Worm (Caenorhabditis elegans) whole organism, young adult: Measurements from ENCODE around the gene sra-28.
A peak's percentile ranks its signal among the peaks of the same experiment; 100 is the strongest.

Source experiments
- B0035.1 ChIP-seq: sonication (generic microtip); optimal IDR thresholded peaks from 2 replicates; lab custom pipeline; 2016; ENCODE audit warnings: missing genetic modification characterization, mild to moderate bottlenecking, missing compliant biosample characterization, missing genotype, missing genetic modification reagents
- B0261.1 ChIP-seq: sonication (generic microtip); optimal IDR thresholded peaks from 2 replicates; lab custom pipeline; 2016; ENCODE audit warnings: mild to moderate bottlenecking, missing genetic modification characterization, moderate library complexity, missing compliant biosample characterization
- B0336.3 ChIP-seq: fragments of 200-800 bp; sonication (Bioruptor generic); IDR thresholded peaks from 2 replicates; pipeline ENCODE4 v1.3.6; 2022; ENCODE audit warnings: missing genetic modification characterization, missing compliant biosample characterization
- F33H1.4 ChIP-seq: fragments of 200-800 bp; sonication (Bioruptor generic); IDR thresholded peaks from 2 replicates; pipeline ENCODE4 v1.3.6; 2022; ENCODE audit warnings: missing genetic modification reagents, missing genetic modification characterization, missing compliant biosample characterization
- F39B2.1 ChIP-seq: fragments of 200-800 bp; sonication (Bioruptor generic); IDR thresholded peaks from 2 replicates; pipeline ENCODE4 v1.3.6; 2022; ENCODE audit warnings: missing genetic modification reagents, missing genetic modification characterization, missing compliant biosample characterization
- F52B5.7 ChIP-seq: sonication (generic microtip); optimal IDR thresholded peaks from 2 replicates; lab custom pipeline; 2016; ENCODE audit warnings: mild to moderate bottlenecking, missing genetic modification characterization, missing compliant biosample characterization
- F57A8.1 ChIP-seq: fragments of 200-800 bp; sonication (Bioruptor generic); optimal IDR thresholded peaks from 2 replicates; lab custom pipeline; 2018; ENCODE audit warnings: mild to moderate bottlenecking, missing genetic modification characterization, moderate library complexity, missing compliant biosample characterization
- F57C9.4 ChIP-seq: sonication (generic microtip); optimal IDR thresholded peaks from 2 replicates; lab custom pipeline; 2017; ENCODE audit warnings: mild to moderate bottlenecking, missing genetic modification characterization, missing compliant biosample characterization
- T26A5.8 ChIP-seq: sonication (generic microtip); optimal IDR thresholded peaks from 2 replicates; lab custom pipeline; 2016; ENCODE audit warnings: missing genetic modification characterization, missing compliant biosample characterization
- Y67H2A.10 ChIP-seq: fragments of 200-800 bp; sonication (Bioruptor generic); conservative IDR thresholded peaks from 2 replicates; pipeline ENCODE4 v1.3.6; 2022; ENCODE audit warnings: missing genetic modification reagents, missing genetic modification characterization, missing compliant biosample characterization
- Y79H2A.3 ChIP-seq: fragments of 200-800 bp; sonication (Bioruptor generic); conservative IDR thresholded peaks from 2 replicates; pipeline ENCODE4 v1.3.6; 2022; ENCODE audit warnings: missing genetic modification reagents, missing genetic modification characterization, missing compliant biosample characterization
- aptf-2 ChIP-seq: fragments of 200-800 bp; sonication (Bioruptor generic); conservative IDR thresholded peaks from 2 replicates; pipeline ENCODE4 v1.3.6; 2022; ENCODE audit warnings: missing genetic modification reagents, missing genetic modification characterization, missing compliant biosample characterization
- aptf-3 ChIP-seq: fragments of 200-800 bp; sonication (Bioruptor generic); IDR thresholded peaks from 2 replicates; pipeline ENCODE4 v1.3.6; 2022; ENCODE audit warnings: missing genetic modification characterization, missing compliant biosample characterization
- atf-7 ChIP-seq: sonication (generic microtip); optimal IDR thresholded peaks from 2 replicates; lab custom pipeline; 2017; ENCODE audit warnings: mild to moderate bottlenecking, missing genetic modification characterization, missing compliant biosample characterization
- athp-1 ChIP-seq: sonication (generic microtip); optimal IDR thresholded peaks from 2 replicates; lab custom pipeline; 2017; ENCODE audit warnings: mild to moderate bottlenecking, missing genetic modification characterization, missing compliant biosample characterization
- attf-3 ChIP-seq: fragments of 200-800 bp; sonication (Bioruptor generic); conservative IDR thresholded peaks from 2 replicates; pipeline ENCODE4 v1.3.6; 2022; ENCODE audit warnings: missing genetic modification reagents, missing genetic modification characterization, missing compliant biosample characterization
- bed-2 ChIP-seq: fragments of 200-800 bp; sonication (Bioruptor generic); IDR thresholded peaks from 2 replicates; pipeline ENCODE4 v1.3.6; 2022; ENCODE audit warnings: missing genetic modification reagents, missing genetic modification characterization, missing compliant biosample characterization
- cebp-1 ChIP-seq, 2 experiments: fragments of 200-800 bp in 1 of 2; sonication (Bioruptor generic) in 1 of 2; sonication (generic microtip) in 1 of 2; IDR thresholded peaks in 1 of 2; optimal IDR thresholded peaks in 1 of 2; 2 replicates each; pipeline versions ENCODE4 v1.3.6 to Lab custom; 2017 to 2022; ENCODE audit warnings: missing compliant biosample characterization in 2 of 2, missing genetic modification characterization in 2 of 2, mild to moderate bottlenecking in 1 of 2, missing genetic modification reagents in 1 of 2, moderate library complexity in 1 of 2
- cebp-2 ChIP-seq: fragments of 200-800 bp; sonication (Bioruptor generic); IDR thresholded peaks from 2 replicates; pipeline ENCODE4 v1.3.6; 2022; ENCODE audit warnings: missing genetic modification characterization, missing compliant biosample characterization
- ceh-100 ChIP-seq: fragments of 200-800 bp; sonication (Bioruptor generic); IDR thresholded peaks from 2 replicates; pipeline ENCODE4 v1.3.6; 2022; ENCODE audit warnings: missing genetic modification reagents, missing genetic modification characterization, missing compliant biosample characterization
- ceh-91 ChIP-seq: fragments of 200-800 bp; sonication (Bioruptor generic); IDR thresholded peaks from 2 replicates; pipeline ENCODE4 v1.3.6; 2022; ENCODE audit warnings: missing genetic modification reagents, missing genetic modification characterization, missing compliant biosample characterization
- chd-7 ChIP-seq: sonication (generic microtip); optimal IDR thresholded peaks from 2 replicates; lab custom pipeline; 2016; ENCODE audit warnings: mild to moderate bottlenecking, missing genetic modification characterization, moderate library complexity, missing compliant biosample characterization
- efl-1 ChIP-seq: fragments of 150-350 bp; optimal IDR thresholded peaks from 2 replicates; lab custom pipeline; 2014; ENCODE audit warnings: missing biosample characterization, missing genetic modification reagents, missing genetic modification characterization
- egrh-3 ChIP-seq: fragments of 200-800 bp; sonication (Bioruptor generic); IDR thresholded peaks from 2 replicates; pipeline ENCODE4 v1.3.6; 2022; ENCODE audit warnings: missing genetic modification reagents, missing genetic modification characterization, missing compliant biosample characterization
- fkh-3 ChIP-seq: sonication (generic microtip); optimal IDR thresholded peaks from 2 replicates; lab custom pipeline; 2016; ENCODE audit warnings: mild to moderate bottlenecking, missing genetic modification characterization, missing compliant biosample characterization
- hmg-1.2 ChIP-seq: fragments of 200-800 bp; sonication (Bioruptor generic); IDR thresholded peaks from 2 replicates; pipeline ENCODE4 v1.3.6; 2022; ENCODE audit warnings: missing genetic modification reagents, missing genetic modification characterization, missing compliant biosample characterization
- hsf-1 ChIP-seq: fragments of 200-800 bp; sonication (Bioruptor generic); IDR thresholded peaks from 2 replicates; pipeline ENCODE4 v1.3.6; 2022; ENCODE audit warnings: missing genetic modification reagents, missing genetic modification characterization, missing compliant biosample characterization
- lag-1 ChIP-seq: fragments of 200-800 bp; sonication (Bioruptor generic); IDR thresholded peaks from 2 replicates; pipeline ENCODE4 v1.3.6; 2022; ENCODE audit warnings: missing genetic modification reagents, missing genetic modification characterization, missing compliant biosample characterization
- let-526 ChIP-seq: fragments of 200-800 bp; sonication (Bioruptor generic); IDR thresholded peaks from 2 replicates; pipeline ENCODE4 v1.3.6; 2022; ENCODE audit warnings: missing genetic modification reagents, missing genetic modification characterization, missing compliant biosample characterization
- lin-26 ChIP-seq: fragments of 200-800 bp; sonication (Bioruptor generic); IDR thresholded peaks from 2 replicates; pipeline ENCODE4 v1.3.6; 2022; ENCODE audit warnings: missing genetic modification reagents, missing genetic modification characterization, missing compliant biosample characterization
- lin-54 ChIP-seq: fragments of 200-800 bp; sonication (Bioruptor generic); optimal IDR thresholded peaks from 2 replicates; lab custom pipeline; 2018; ENCODE audit warnings: mild to moderate bottlenecking, missing genetic modification characterization, missing compliant biosample characterization
- lsy-27 ChIP-seq: sonication (generic microtip); optimal IDR thresholded peaks from 2 replicates; lab custom pipeline; 2017; ENCODE audit warnings: missing genetic modification characterization, mild to moderate bottlenecking, missing compliant biosample characterization, antibody characterized with exemption, missing genotype, borderline replicate concordance; ENCODE audit not compliant: insufficient read depth
- madf-3 ChIP-seq: fragments of 200-800 bp; sonication (Bioruptor generic); IDR thresholded peaks from 2 replicates; pipeline ENCODE4 v1.3.6; 2022; ENCODE audit warnings: missing genetic modification reagents, missing genetic modification characterization, missing compliant biosample characterization
- mes-4 ChIP-seq: sonication (generic microtip); optimal IDR thresholded peaks from 2 replicates; lab custom pipeline; 2016; ENCODE audit warnings: missing genotype, missing genetic modification characterization, missing compliant biosample characterization
- mxl-1 ChIP-seq: sonication (generic microtip); optimal IDR thresholded peaks from 2 replicates; lab custom pipeline; 2016; ENCODE audit warnings: missing genetic modification characterization, missing compliant biosample characterization
- nhr-120 ChIP-seq: fragments of 200-800 bp; sonication (Bioruptor generic); IDR thresholded peaks from 2 replicates; pipeline ENCODE4 v1.3.6; 2022; ENCODE audit warnings: missing genetic modification characterization, missing compliant biosample characterization
- nhr-179 ChIP-seq: sonication (generic microtip); optimal IDR thresholded peaks from 2 replicates; lab custom pipeline; 2016; ENCODE audit warnings: mild to moderate bottlenecking, missing genetic modification characterization, missing compliant biosample characterization
- pbrm-1 ChIP-seq: fragments of 200-800 bp; sonication (Bioruptor generic); IDR thresholded peaks from 2 replicates; pipeline ENCODE4 v1.3.6; 2022; ENCODE audit warnings: missing genetic modification reagents, missing genetic modification characterization, missing compliant biosample characterization
- pha-4 ChIP-seq: fragments of 150-350 bp; sonication (generic microtip); optimal IDR thresholded peaks from 2 replicates; lab custom pipeline; 2014; ENCODE audit warnings: missing biosample characterization, missing genetic modification reagents, missing genetic modification characterization
- rec-8 ChIP-seq, 2 experiments: sonication (generic microtip); optimal IDR thresholded peaks; 2 replicates each; lab custom pipeline; 2016; ENCODE audit warnings: mild to moderate bottlenecking in 2 of 2, missing genetic modification characterization in 2 of 2, missing genetic modification reagents in 2 of 2, missing genotype in 2 of 2, missing biosample characterization in 1 of 2, missing compliant biosample characterization in 1 of 2, moderate library complexity in 1 of 2
- sea-2 ChIP-seq: fragments of 200-800 bp; sonication (Bioruptor generic); IDR thresholded peaks from 2 replicates; pipeline ENCODE4 v1.3.6; 2022; ENCODE audit warnings: missing genetic modification characterization, missing compliant biosample characterization
- snpc-3.4 ChIP-seq: sonication (generic microtip); optimal IDR thresholded peaks from 2 replicates; lab custom pipeline; 2017; ENCODE audit warnings: missing genetic modification characterization, mild to moderate bottlenecking, missing compliant biosample characterization, antibody characterized with exemption, moderate library complexity, missing genotype, missing genetic modification reagents
- ztf-25 ChIP-seq: fragments of 200-800 bp; sonication (Bioruptor generic); IDR thresholded peaks from 2 replicates; pipeline ENCODE4 v1.3.6; 2022; ENCODE audit warnings: missing genetic modification reagents, missing genetic modification characterization, missing compliant biosample characterization
- ztf-26 ChIP-seq: sonication (generic microtip); optimal IDR thresholded peaks from 2 replicates; lab custom pipeline; 2017; ENCODE audit warnings: missing genetic modification characterization, missing compliant biosample characterization

The sra-28 gene

DNA sequence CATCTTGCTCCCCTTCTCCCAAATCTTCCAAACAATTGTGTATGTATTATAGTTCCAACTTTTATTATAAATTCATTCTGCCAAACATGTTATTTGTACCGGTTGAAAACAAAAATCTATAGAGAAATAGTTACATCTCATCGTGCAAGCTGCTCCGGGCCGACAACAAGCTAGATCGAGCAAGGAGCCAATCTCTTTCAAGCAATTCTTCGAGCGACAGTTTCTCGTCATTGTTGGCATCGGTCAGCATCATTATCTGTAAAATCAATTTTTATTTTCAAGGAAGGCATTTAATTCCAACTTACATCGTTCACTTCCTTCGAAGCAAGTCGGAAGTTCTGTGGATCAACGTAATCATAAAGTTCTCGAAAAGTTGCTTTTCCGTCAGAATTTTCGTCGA is 17.4 kb upstream of the sra-28 start (continued):
- TF ChIP-seq F57A8.1 (GFP tag; lab: Kevin White, UChicago), result no peak
- TF ChIP-seq lsy-27 (tag; lab: Kevin White, UChicago), result no peak
- TF ChIP-seq pbrm-1 (GFP tag; lab: Robert Waterston, UW), result no peak
- TF ChIP-seq cebp-1 (GFP tag; IDR thresholded peaks at IDR 0.05; lab: Robert Waterston, UW), result no peak
- TF ChIP-seq cebp-1 (tag; optimal IDR thresholded peaks at IDR 0.05; lab: Kevin White, UChicago), result peak; percentile 46
- no peak for TF ChIP-seq lin-54 (GFP tag; lab: Kevin White, UChicago)
- no peak for TF ChIP-seq ztf-26 (tag; lab: Kevin White, UChicago)
- TF ChIP-seq bed-2 (GFP tag; lab: Robert Waterston, UW), result no peak
- TF ChIP-seq hsf-1 (GFP tag; lab: Robert Waterston, UW), result no peak
- TF ChIP-seq B0336.3 (GFP tag; lab: Robert Waterston, UW), result peak; percentile 55; the same call in 1 of the 2 replicates
- no peak for TF ChIP-seq ztf-25
- no peak for TF ChIP-seq B0261.1
- TF ChIP-seq atf-7 (tag; lab: Kevin White, UChicago), result no peak
- no peak for TF ChIP-seq B0035.1 (tag; lab: Kevin White, UChicago)
- no peak for TF ChIP-seq ceh-91 (GFP tag; lab: Robert Waterston, UW)

- 0 out of 2 replicates have a peak, but pooled peaks have one; percentile 19 for TF ChIP-seq lin-26 (GFP tag; lab: Robert Waterston, UW)
- TF ChIP-seq pha-4, result no peak
Observed at ce11 chrII:6589408-6589807, 15.8 kb upstream of the sra-28 start, which contains the start of gene vps-32.1. Gene vps-32.1 (plus strand): TSS chrII:6589708.

ce11 chrII:6588605-6589292 is 15.2 kb upstream of the sra-28 start, which contains the start of gene icd-1:
Gene icd-1 (minus strand): TSS chrII:6588655.
- TF ChIP-seq pbrm-1 (GFP tag; lab: Robert Waterston, UW) (peak; percentile 97), fkh-3 (tag; lab: Kevin White, UChicago) (no peak), mes-4 (no peak), aptf-2 (GFP tag; lab: Robert Waterston, UW) (0 out of 2 replicates have a peak, but pooled peaks have one; percentile 13), T26A5.8 (tag; lab: Kevin White, UChicago) (no peak), Y79H2A.3 (GFP tag; lab: Robert Waterston, UW) (no peak; the same call in 1 of the 2 replicates), nhr-120 (GFP tag; lab: Robert Waterston, UW) (no peak), rec-8 (tag; optimal IDR thresholded peaks at IDR 0.05; lab: Kevin White, UChicago) (peak in 1 of 2 experiments; percentile 65), pha-4 (no peak), F33H1.4 (GFP tag; lab: Robert Waterston, UW) (peak; percentile 81), let-526 (GFP tag; lab: Robert Waterston, UW) (no peak), nhr-179 (no peak), cebp-2 (GFP tag; lab: Robert Waterston, UW) (0 out of 2 replicates have a peak, but pooled peaks have one; percentile 55), aptf-3 (GFP tag; lab: Robert Waterston, UW) (no peak), madf-3 (GFP tag; lab: Robert Waterston, UW) (peak; percentile 89), F52B5.7 (tag; lab: Kevin White, UChicago) (no peak), ceh-100 (GFP tag; lab: Robert Waterston, UW) (peak; percentile 86), snpc-3.4 (peak; percentile 96), sea-2 (GFP tag; lab: Robert Waterston, UW) (no peak), hmg-1.2 (GFP tag; lab: Robert Waterston, UW) (peak; percentile 99), lag-1 (GFP tag; lab: Robert Waterston, UW) (no peak), attf-3 (GFP tag; lab: Robert Waterston, UW) (peak; percentile 72; the same call in 1 of the 2 replicates), lsy-27 (tag; lab: Kevin White, UChicago) (no peak), chd-7 (peak; percentile 73), Y67H2A.10 (peak; percentile 85), mxl-1 (tag; lab: Kevin White, UChicago) (no peak), athp-1 (peak; percentile 91), efl-1 (GFP tag; lab: Kevin White, UChicago) (peak; percentile 64), F57C9.4 (tag; lab: Kevin White, UChicago) (no peak), egrh-3 (GFP tag; lab: Robert Waterston, UW) (0 out of 2 replicates have a peak, but pooled peaks have one; percentile 45), F39B2.1 (no peak)
